Worm (Caenorhabditis elegans) whole organism, L2 larva: Measurements from ENCODE around the gene nit-1.

Experiments used
- ama-1 ChIP-seq: fragments of 150-350 bp; optimal IDR thresholded peaks from 2 replicates; lab custom pipeline; 2018; ENCODE audit warnings: inconsistent platforms
- crh-2 ChIP-seq: sonication (generic microtip); optimal IDR thresholded peaks from 2 replicates; lab custom pipeline; 2017; ENCODE audit warnings: missing biosample characterization, missing genetic modification characterization
- elt-3 ChIP-seq: sonication (generic microtip); optimal IDR thresholded peaks from 2 replicates; lab custom pipeline; 2017; ENCODE audit warnings: missing biosample characterization, missing genetic modification characterization
- lin-11 ChIP-seq: fragments of 150-350 bp; sonication (generic microtip); optimal IDR thresholded peaks from 2 replicates; lab custom pipeline; 2014; ENCODE audit warnings: missing biosample characterization, missing genetic modification characterization, inconsistent platforms, mixed read lengths
- lin-39 ChIP-seq: fragments of 150-350 bp; optimal IDR thresholded peaks from 2 replicates; lab custom pipeline; 2014; ENCODE audit warnings: missing biosample characterization, missing genetic modification reagents, missing genetic modification characterization
- lsy-2 ChIP-seq, 2 experiments: fragments of 150-350 bp in 1 of 2; sonication (generic microtip) in 1 of 2; optimal IDR thresholded peaks; 2 replicates each; lab custom pipeline; 2014 to 2017; ENCODE audit warnings: missing biosample characterization in 2 of 2, missing genetic modification characterization in 2 of 2
- nhr-11 ChIP-seq: fragments of 150-350 bp; optimal IDR thresholded peaks from 2 replicates; lab custom pipeline; 2014; ENCODE audit warnings: missing biosample characterization, missing genetic modification characterization
- nhr-129 ChIP-seq: fragments of 150-350 bp; optimal IDR thresholded peaks from 2 replicates; lab custom pipeline; 2014; ENCODE audit warnings: missing biosample characterization, missing genetic modification characterization
- nhr-237 ChIP-seq: fragments of 150-350 bp; optimal IDR thresholded peaks from 2 replicates; lab custom pipeline; 2014; ENCODE audit warnings: missing biosample characterization, missing genetic modification characterization
- nhr-77 ChIP-seq: fragments of 150-350 bp; optimal IDR thresholded peaks from 2 replicates; lab custom pipeline; 2014; ENCODE audit warnings: missing biosample characterization, missing genetic modification characterization
- sem-4 ChIP-seq: fragments of 150-350 bp; optimal IDR thresholded peaks from 2 replicates; lab custom pipeline; 2014; ENCODE audit warnings: missing biosample characterization, missing genetic modification reagents, missing genetic modification characterization
- snpc-4 ChIP-seq: fragments of 150-350 bp; optimal IDR thresholded peaks from 2 replicates; lab custom pipeline; 2014; ENCODE audit warnings: missing biosample characterization, missing genetic modification characterization
- unc-39 ChIP-seq: fragments of 150-350 bp; optimal IDR thresholded peaks from 2 replicates; lab custom pipeline; 2014; ENCODE audit warnings: missing biosample characterization, missing genetic modification characterization
- unc-55 ChIP-seq: fragments of 150-350 bp; sonication (generic microtip); optimal IDR thresholded peaks from 3 replicates; lab custom pipeline; 2014; ENCODE audit warnings: missing biosample characterization, missing genetic modification reagents, missing genetic modification characterization

ce11 chrIII:3874492-3874891, 47.5 kb upstream of the nit-1 start:
- TF ChIP-seq snpc-4: no peak
- TF ChIP-seq nhr-11: no peak
- no peak for TF ChIP-seq unc-39 (tag; lab: Kevin White, UChicago)
- no peak for TF ChIP-seq ama-1 (lab: Kevin White, UChicago)
- no peak for TF ChIP-seq nhr-77 (tag; lab: Kevin White, UChicago)
- no peak for TF ChIP-seq lin-39
- TF ChIP-seq sem-4 (tag; lab: Kevin White, UChicago): no peak
- no peak for TF ChIP-seq lsy-2 (tag; optimal IDR thresholded peaks at IDR 0.05; lab: Kevin White, UChicago)
- TF ChIP-seq unc-55 (GFP tag; lab: Kevin White, UChicago): no peak
- no peak for TF ChIP-seq nhr-237 (tag; lab: Kevin White, UChicago)
- TF ChIP-seq crh-2 (tag; lab: Kevin White, UChicago): no peak
- no peak for TF ChIP-seq lin-11 (tag; lab: Kevin White, UChicago)
- no peak for TF ChIP-seq elt-3 (tag; lab: Kevin White, UChicago)
- TF ChIP-seq nhr-129 (tag; lab: Kevin White, UChicago): peak; percentile 53
